Fruit fly (Drosophila melanogaster) Kc167 (cell line): ENCODE results near the gene Elys.

ENCODE experiments used
- Myc ChIP-seq: fragments of >200 bp; optimal IDR thresholded peaks from 2 replicates; lab custom pipeline; 2017; ENCODE audit warnings: missing external identifiers
- Sin3A ChIP-seq: fragments of >200 bp; optimal IDR thresholded peaks from 2 replicates; lab custom pipeline; 2018; ENCODE audit warnings: missing external identifiers
- h ChIP-seq: fragments of >200 bp; optimal IDR thresholded peaks from 3 replicates; lab custom pipeline; 2018; ENCODE audit warnings: missing external identifiers
- psq ChIP-seq: fragments of >200 bp; optimal IDR thresholded peaks from 2 replicates; lab custom pipeline; 2017; ENCODE audit warnings: missing external identifiers
- ttk ChIP-seq: sonication (Bioruptor generic); optimal IDR thresholded peaks from 2 replicates; lab custom pipeline; 2017; ENCODE audit warnings: missing external identifiers

dm6 chrX:19621145-19621544, 31.0 kb upstream of the Elys start, which contains the start of gene CG14221:
- no peak for TF ChIP-seq h (lab: Kevin White, UChicago)
- no peak for TF ChIP-seq Sin3A (lab: Kevin White, UChicago)
- TF ChIP-seq ttk (lab: Kevin White, UChicago), result no peak
- no peak for TF ChIP-seq psq (lab: Kevin White, UChicago)
- TF ChIP-seq Myc, result no peak
